Fruit fly (Drosophila melanogaster) whole organism, prepupa: ENCODE results near the gene Inx2.

Experiments used
- Blimp-1 ChIP-seq: fragments of 200-800 bp; sonication (Bioruptor generic); optimal IDR thresholded peaks from 3 replicates; lab custom pipeline; 2017; ENCODE audit warnings: missing biosample characterization, missing genetic modification characterization, mild to moderate bottlenecking, moderate library complexity, missing genetic modification reagents
- CG10631 ChIP-seq: fragments of 200-800 bp; sonication (Bioruptor generic); optimal IDR thresholded peaks from 2 replicates; lab custom pipeline; 2016; ENCODE audit warnings: missing biosample characterization, missing genetic modification characterization
- CG10669 ChIP-seq: fragments of 200-800 bp; sonication (Bioruptor generic); optimal IDR thresholded peaks from 3 replicates; lab custom pipeline; 2018; ENCODE audit warnings: missing biosample characterization, mild to moderate bottlenecking, missing genetic modification characterization, moderate library complexity
- CG11294 ChIP-seq: fragments of 200-800 bp; sonication (Bioruptor generic); IDR thresholded peaks from 2 replicates; pipeline ENCODE4 v1.3.6; 2022; ENCODE audit warnings: missing biosample characterization, missing genetic modification characterization
- CG15336 ChIP-seq: fragments of 200-800 bp; sonication (Bioruptor generic); IDR thresholded peaks from 2 replicates; pipeline ENCODE4 v1.3.6; 2022; ENCODE audit warnings: missing biosample characterization, missing genetic modification characterization
- CG1621 ChIP-seq: fragments of 200-800 bp; sonication (Bioruptor generic); optimal IDR thresholded peaks from 3 replicates; lab custom pipeline; 2018; ENCODE audit warnings: missing biosample characterization, mild to moderate bottlenecking, missing genetic modification characterization
- CG16779 ChIP-seq: fragments of 200-800 bp; sonication (Bioruptor generic); optimal IDR thresholded peaks from 3 replicates; lab custom pipeline; 2017; ENCODE audit warnings: missing biosample characterization, mild to moderate bottlenecking, missing genetic modification characterization
- CG31627 ChIP-seq: fragments of 200-800 bp; sonication (Bioruptor generic); optimal IDR thresholded peaks from 3 replicates; lab custom pipeline; 2016; ENCODE audit warnings: missing biosample characterization, missing genetic modification characterization
- CG32006 ChIP-seq: fragments of 200-800 bp; sonication (Bioruptor generic); optimal IDR thresholded peaks from 3 replicates; lab custom pipeline; 2017; ENCODE audit warnings: missing biosample characterization, mild to moderate bottlenecking, missing genetic modification characterization
- CG34406 ChIP-seq: fragments of 200-800 bp; sonication (Bioruptor generic); optimal IDR thresholded peaks from 3 replicates; lab custom pipeline; 2016; ENCODE audit warnings: missing biosample characterization, missing genetic modification characterization
- CG3919 ChIP-seq: fragments of 200-800 bp; sonication (Bioruptor generic); optimal IDR thresholded peaks from 3 replicates; lab custom pipeline; 2016; ENCODE audit warnings: missing biosample characterization, missing genetic modification characterization
- CG6163 ChIP-seq: fragments of 200-800 bp; sonication (Bioruptor generic); IDR thresholded peaks from 3 replicates; pipeline ENCODE4 v1.3.6; 2022; ENCODE audit warnings: missing biosample characterization, missing genetic modification characterization
- CG6276 ChIP-seq: fragments of 200-800 bp; sonication (Bioruptor generic); optimal IDR thresholded peaks from 2 replicates; lab custom pipeline; 2017; ENCODE audit warnings: missing biosample characterization, mild to moderate bottlenecking, missing genetic modification characterization
- CG6854 ChIP-seq: fragments of 200-800 bp; sonication (Bioruptor generic); optimal IDR thresholded peaks from 2 replicates; lab custom pipeline; 2017; ENCODE audit warnings: missing biosample characterization, mild to moderate bottlenecking, missing genetic modification characterization
- CG7368 ChIP-seq: fragments of 200-800 bp; sonication (Bioruptor generic); optimal IDR thresholded peaks from 3 replicates; lab custom pipeline; 2016; ENCODE audit warnings: missing biosample characterization, missing genetic modification characterization
- CG8119 ChIP-seq: fragments of 200-800 bp; sonication (Bioruptor generic); IDR thresholded peaks from 3 replicates; pipeline ENCODE4 v1.3.6; 2022; ENCODE audit warnings: missing biosample characterization, missing genetic modification characterization
- CG9139 ChIP-seq: fragments of 200-800 bp; sonication (Bioruptor generic); optimal IDR thresholded peaks from 3 replicates; lab custom pipeline; 2017; ENCODE audit warnings: missing biosample characterization, mild to moderate bottlenecking, missing genetic modification characterization
- Eip75B ChIP-seq: fragments of 200-800 bp; sonication (Bioruptor generic); optimal IDR thresholded peaks from 3 replicates; lab custom pipeline; 2016; ENCODE audit warnings: missing biosample characterization, missing genetic modification characterization
- Eip78C ChIP-seq: fragments of 200-800 bp; sonication (Bioruptor generic); peaks from one replicate; lab custom pipeline; 2016; ENCODE audit warnings: missing biosample characterization, missing genetic modification characterization
- Eip93F ChIP-seq: fragments of 200-800 bp; sonication (Bioruptor generic); optimal IDR thresholded peaks from 2 replicates; lab custom pipeline; 2016; ENCODE audit warnings: missing biosample characterization, mild to moderate bottlenecking, missing genetic modification characterization
- Ets96B ChIP-seq: fragments of 200-800 bp; optimal IDR thresholded peaks from 2 replicates; lab custom pipeline; 2019; ENCODE audit warnings: missing biosample characterization, mild to moderate bottlenecking, missing genetic modification characterization, moderate library complexity
- Gug ChIP-seq: fragments of 200-800 bp; sonication (Bioruptor generic); IDR thresholded peaks from 2 replicates; pipeline ENCODE4 v1.3.6; 2022; ENCODE audit warnings: missing biosample characterization, missing genetic modification characterization
- Hr38 ChIP-seq: sonication (Bioruptor generic); optimal IDR thresholded peaks from 2 replicates; lab custom pipeline; 2016; ENCODE audit warnings: missing biosample characterization, missing genetic modification characterization
- Lpt ChIP-seq: fragments of 200-800 bp; sonication (Bioruptor generic); optimal IDR thresholded peaks from 3 replicates; lab custom pipeline; 2016; ENCODE audit warnings: missing biosample characterization, missing genetic modification characterization
- Met ChIP-seq: fragments of 200-800 bp; sonication (Bioruptor generic); optimal IDR thresholded peaks from 3 replicates; lab custom pipeline; 2016; ENCODE audit warnings: missing biosample characterization, missing genetic modification characterization
- OdsH ChIP-seq: fragments of 200-800 bp; sonication (Bioruptor generic); optimal IDR thresholded peaks from 3 replicates; lab custom pipeline; 2016; ENCODE audit warnings: missing biosample characterization, missing genetic modification characterization
- Smox ChIP-seq: fragments of 200-800 bp; sonication (Bioruptor generic); optimal IDR thresholded peaks from 3 replicates; lab custom pipeline; 2016; ENCODE audit warnings: missing biosample characterization, missing genetic modification characterization
- Sox102F ChIP-seq: fragments of 200-800 bp; sonication (Bioruptor generic); optimal IDR thresholded peaks from 2 replicates; lab custom pipeline; 2016; ENCODE audit warnings: missing biosample characterization, mild to moderate bottlenecking, missing genetic modification characterization
- Sox14 ChIP-seq: fragments of 200-800 bp; sonication (Bioruptor generic); optimal IDR thresholded peaks from 3 replicates; lab custom pipeline; 2016; ENCODE audit warnings: missing biosample characterization, missing genetic modification characterization
- Sox15 ChIP-seq: fragments of 200-800 bp; sonication (Bioruptor generic); optimal IDR thresholded peaks from 3 replicates; lab custom pipeline; 2016; ENCODE audit warnings: missing biosample characterization, missing genetic modification characterization
- achi ChIP-seq: fragments of 200-800 bp; sonication (Bioruptor generic); optimal IDR thresholded peaks from 3 replicates; lab custom pipeline; 2016; ENCODE audit warnings: missing biosample characterization, missing genetic modification characterization
- acj6 ChIP-seq: fragments of 200-800 bp; sonication (Bioruptor generic); optimal IDR thresholded peaks from 3 replicates; lab custom pipeline; 2016; ENCODE audit warnings: missing biosample characterization, missing genetic modification characterization
- dac ChIP-seq: fragments of 200-800 bp; sonication (Bioruptor generic); optimal IDR thresholded peaks from 2 replicates; lab custom pipeline; 2017; ENCODE audit warnings: missing biosample characterization, mild to moderate bottlenecking, missing genetic modification characterization
- dsx ChIP-seq: fragments of 200-800 bp; optimal IDR thresholded peaks from 3 replicates; lab custom pipeline; 2019; ENCODE audit warnings: missing biosample characterization, mild to moderate bottlenecking, missing genetic modification characterization, moderate library complexity; ENCODE audit not compliant: poor library complexity, severe bottlenecking
- eg ChIP-seq: fragments of 200-800 bp; sonication (Bioruptor generic); IDR thresholded peaks from 3 replicates; pipeline ENCODE4 v1.3.6; 2022; ENCODE audit warnings: missing biosample characterization, missing genetic modification characterization
- esn ChIP-seq: fragments of 200-800 bp; sonication (Bioruptor generic); optimal IDR thresholded peaks from 2 replicates; lab custom pipeline; 2016; ENCODE audit warnings: missing biosample characterization, mild to moderate bottlenecking, missing genetic modification characterization, moderate library complexity
- fd85E ChIP-seq: fragments of 200-800 bp; sonication (Bioruptor generic); optimal IDR thresholded peaks from 3 replicates; lab custom pipeline; 2016; ENCODE audit warnings: missing biosample characterization, missing genetic modification characterization
- fkh ChIP-seq: fragments of 200-800 bp; sonication (Bioruptor generic); optimal IDR thresholded peaks from 3 replicates; lab custom pipeline; 2017; ENCODE audit warnings: missing biosample characterization, mild to moderate bottlenecking, missing genetic modification characterization, moderate library complexity
- net ChIP-seq: fragments of 200-800 bp; sonication (Bioruptor generic); optimal IDR thresholded peaks from 3 replicates; lab custom pipeline; 2016; ENCODE audit warnings: missing biosample characterization, missing genetic modification characterization
- ss ChIP-seq, 2 experiments: fragments of 200-800 bp; sonication (Bioruptor generic); optimal IDR thresholded peaks; 2 replicates in 1 of 2; 3 replicates in 1 of 2; lab custom pipeline; 2017 to 2018; ENCODE audit warnings: mild to moderate bottlenecking in 2 of 2, missing biosample characterization in 2 of 2, missing genetic modification characterization in 2 of 2, moderate library complexity in 1 of 2
- svp ChIP-seq: fragments of 200-800 bp; sonication (Bioruptor generic); peaks from one replicate; lab custom pipeline; 2016; ENCODE audit warnings: missing biosample characterization, missing genetic modification characterization
- topi ChIP-seq: fragments of 200-800 bp; sonication (Bioruptor generic); optimal IDR thresholded peaks from 3 replicates; lab custom pipeline; 2016; ENCODE audit warnings: missing biosample characterization, missing genetic modification characterization
- vri ChIP-seq: fragments of 200-800 bp; sonication (Bioruptor generic); optimal IDR thresholded peaks from 3 replicates; lab custom pipeline; 2016; ENCODE audit warnings: missing biosample characterization, mild to moderate bottlenecking, missing genetic modification characterization

Inx2 gene

dm6 chrX:6998492-6998852, at the start of gene Inx2:
Gene Inx2, plus strand, starts transcription at chrX:6998672.
- TF ChIP-seq CG6276 (GFP tag; lab: Kevin White, UChicago) (peak; percentile 5), Sox14 (GFP tag; lab: Kevin White, UChicago) (peak; percentile 22), dac (GFP tag; lab: Kevin White, UChicago) (no peak), Sox102F (GFP tag; lab: Kevin White, UChicago) (peak; percentile 22), Lpt (peak; percentile 24), CG3919 (GFP tag; lab: Kevin White, UChicago) (peak; percentile 13), eg (GFP tag; lab: Robert Waterston, UW) (peak; percentile 62; the same call in 1 of the 3 replicates), Gug (GFP tag; lab: Robert Waterston, UW) (0 out of 2 replicates have a peak, but pooled peaks have one; percentile 8), CG10669 (no peak), acj6 (no peak), CG15336 (GFP tag; lab: Robert Waterston, UW) (peak; percentile 48; the same call in 1 of the 2 replicates), CG11294 (GFP tag; lab: Robert Waterston, UW) (no peak; the same call in 1 of the 2 replicates), vri (GFP tag; lab: Kevin White, UChicago) (peak; percentile 65), Met (GFP tag; lab: Kevin White, UChicago) (no peak), Eip75B (no peak), Eip78C (peak; percentile 32), CG6163 (GFP tag; lab: Robert Waterston, UW) (peak; percentile 74; the same call in 2 of the 3 replicates), dsx (GFP tag; lab: Kevin White, UChicago) (peak; percentile 39), CG1621 (tag; lab: Kevin White, UChicago) (peak; percentile 17), CG8119 (GFP tag; lab: Robert Waterston, UW) (peak; percentile 71), fd85E (peak; percentile 15), CG6854 (GFP tag; lab: Kevin White, UChicago) (peak; percentile 79), CG9139 (peak; percentile 42), fkh (peak; percentile 71), svp (peak; percentile 59), ss (GFP tag; optimal IDR thresholded peaks at IDR 0.05; lab: Kevin White, UChicago) (peak; percentile 25 to 29)
- TF ChIP-seq, all 60 proteins: peak for 20

- TF ChIP-seq vri (GFP tag; lab: Kevin White, UChicago) (no peak), Eip78C (peak; percentile 1), eg (GFP tag; lab: Robert Waterston, UW) (0 out of 3 replicates have a peak, but pooled peaks have one; percentile 6), CG15336 (GFP tag; lab: Robert Waterston, UW) (peak; percentile 8; the same call in 1 of the 2 replicates)
These were observed 29.9 kb upstream of the Inx2 start, which contains the start of gene Setd3 for dm6 chrX:6968564-6968963. Gene Setd3, minus strand, starts transcription at chrX:6968750.

dm6 chrX:6969364-6970137, 28.9 kb upstream of the Inx2 start, which contains the start of gene CG4586:
Gene CG4586, plus strand, starts transcription at chrX:6969918.
- TF ChIP-seq CG6854 (GFP tag; lab: Kevin White, UChicago) (peak; percentile 98), fd85E (peak; percentile 96), Sox15 (GFP tag; lab: Kevin White, UChicago) (peak; percentile 91), Gug (GFP tag; lab: Robert Waterston, UW) (peak; percentile 97), achi (GFP tag; lab: Kevin White, UChicago) (peak; percentile 97), Smox (GFP tag; lab: Kevin White, UChicago) (peak; percentile 97), CG10631 (GFP tag; lab: Kevin White, UChicago) (peak; percentile 95), CG10669 (peak; percentile 99), Ets96B (tag; lab: Kevin White, UChicago) (peak; percentile 98), Eip93F (GFP tag; lab: Kevin White, UChicago) (peak; percentile 96), dac (GFP tag; lab: Kevin White, UChicago) (peak; percentile 95), CG7368 (GFP tag; lab: Kevin White, UChicago) (peak; percentile 99), CG9139 (peak; percentile 99), CG32006 (peak; percentile 97), topi (GFP tag; lab: Kevin White, UChicago) (peak; percentile 99), Lpt (peak; percentile 98), net (GFP tag; lab: Kevin White, UChicago) (peak; percentile 99), fkh (peak; percentile 82), CG1621 (tag; lab: Kevin White, UChicago) (peak; percentile 99), Eip75B (peak; percentile 97), CG34406 (peak; percentile 97), CG8119 (GFP tag; lab: Robert Waterston, UW) (peak; percentile 99), CG15336 (GFP tag; lab: Robert Waterston, UW) (peak; percentile 100), CG31627 (GFP tag; lab: Kevin White, UChicago) (peak; percentile 96), CG16779 (peak; percentile 98), esn (GFP tag; lab: Kevin White, UChicago) (peak; percentile 98), Sox14 (GFP tag; lab: Kevin White, UChicago) (peak; percentile 98), acj6 (peak; percentile 96), Hr38 (GFP tag; lab: Kevin White, UChicago) (peak; percentile 77), Blimp-1 (GFP tag; lab: Kevin White, UChicago) (peak; percentile 85), OdsH (GFP tag; lab: Kevin White, UChicago) (peak; percentile 97)
